Fruit fly (Drosophila melanogaster) whole organism, prepupa: ENCODE measurements around the gene CG16782.

Experiments used
- Blimp-1 ChIP-seq: fragments of 200-800 bp; sonication (Bioruptor generic); optimal IDR thresholded peaks from 3 replicates; lab custom pipeline; 2017; ENCODE audit warnings: missing biosample characterization, missing genetic modification characterization, mild to moderate bottlenecking, moderate library complexity, missing genetic modification reagents
- CG10631 ChIP-seq: fragments of 200-800 bp; sonication (Bioruptor generic); optimal IDR thresholded peaks from 2 replicates; lab custom pipeline; 2016; ENCODE audit warnings: missing biosample characterization, missing genetic modification characterization
- CG11294 ChIP-seq: fragments of 200-800 bp; sonication (Bioruptor generic); IDR thresholded peaks from 2 replicates; pipeline ENCODE4 v1.3.6; 2022; ENCODE audit warnings: missing biosample characterization, missing genetic modification characterization
- CG15336 ChIP-seq: fragments of 200-800 bp; sonication (Bioruptor generic); IDR thresholded peaks from 2 replicates; pipeline ENCODE4 v1.3.6; 2022; ENCODE audit warnings: missing biosample characterization, missing genetic modification characterization
- CG31627 ChIP-seq: fragments of 200-800 bp; sonication (Bioruptor generic); optimal IDR thresholded peaks from 3 replicates; lab custom pipeline; 2016; ENCODE audit warnings: missing biosample characterization, missing genetic modification characterization
- CG3919 ChIP-seq: fragments of 200-800 bp; sonication (Bioruptor generic); optimal IDR thresholded peaks from 3 replicates; lab custom pipeline; 2016; ENCODE audit warnings: missing biosample characterization, missing genetic modification characterization
- CG6276 ChIP-seq: fragments of 200-800 bp; sonication (Bioruptor generic); optimal IDR thresholded peaks from 2 replicates; lab custom pipeline; 2017; ENCODE audit warnings: missing biosample characterization, mild to moderate bottlenecking, missing genetic modification characterization
- CG6808 ChIP-seq: fragments of 200-800 bp; sonication (Bioruptor generic); optimal IDR thresholded peaks from 3 replicates; lab custom pipeline; 2017; ENCODE audit warnings: missing biosample characterization, missing genetic modification characterization, mild to moderate bottlenecking, moderate library complexity, missing genetic modification reagents
- CG8119 ChIP-seq: fragments of 200-800 bp; sonication (Bioruptor generic); IDR thresholded peaks from 3 replicates; pipeline ENCODE4 v1.3.6; 2022; ENCODE audit warnings: missing biosample characterization, missing genetic modification characterization
- CG8319 ChIP-seq: fragments of 200-800 bp; sonication (Bioruptor generic); optimal IDR thresholded peaks from 3 replicates; lab custom pipeline; 2016; ENCODE audit warnings: missing biosample characterization, missing genetic modification characterization
- CG9139 ChIP-seq: fragments of 200-800 bp; sonication (Bioruptor generic); optimal IDR thresholded peaks from 3 replicates; lab custom pipeline; 2017; ENCODE audit warnings: missing biosample characterization, mild to moderate bottlenecking, missing genetic modification characterization
- Eip78C ChIP-seq: fragments of 200-800 bp; sonication (Bioruptor generic); peaks from one replicate; lab custom pipeline; 2016; ENCODE audit warnings: missing biosample characterization, missing genetic modification characterization
- Ets21C ChIP-seq: fragments of 200-800 bp; sonication (Bioruptor generic); optimal IDR thresholded peaks from 3 replicates; lab custom pipeline; 2016; ENCODE audit warnings: missing biosample characterization, missing genetic modification characterization
- Ets96B ChIP-seq: fragments of 200-800 bp; optimal IDR thresholded peaks from 2 replicates; lab custom pipeline; 2019; ENCODE audit warnings: missing biosample characterization, mild to moderate bottlenecking, missing genetic modification characterization, moderate library complexity
- Hr39 ChIP-seq: fragments of 200-800 bp; sonication (Bioruptor generic); optimal IDR thresholded peaks from 2 replicates; lab custom pipeline; 2016; ENCODE audit warnings: missing biosample characterization, missing genetic modification characterization
- OdsH ChIP-seq: fragments of 200-800 bp; sonication (Bioruptor generic); optimal IDR thresholded peaks from 3 replicates; lab custom pipeline; 2016; ENCODE audit warnings: missing biosample characterization, missing genetic modification characterization
- Smox ChIP-seq: fragments of 200-800 bp; sonication (Bioruptor generic); optimal IDR thresholded peaks from 3 replicates; lab custom pipeline; 2016; ENCODE audit warnings: missing biosample characterization, missing genetic modification characterization
- Sox14 ChIP-seq: fragments of 200-800 bp; sonication (Bioruptor generic); optimal IDR thresholded peaks from 3 replicates; lab custom pipeline; 2016; ENCODE audit warnings: missing biosample characterization, missing genetic modification characterization
- achi ChIP-seq: fragments of 200-800 bp; sonication (Bioruptor generic); optimal IDR thresholded peaks from 3 replicates; lab custom pipeline; 2016; ENCODE audit warnings: missing biosample characterization, missing genetic modification characterization
- dac ChIP-seq: fragments of 200-800 bp; sonication (Bioruptor generic); optimal IDR thresholded peaks from 2 replicates; lab custom pipeline; 2017; ENCODE audit warnings: missing biosample characterization, mild to moderate bottlenecking, missing genetic modification characterization
- eg ChIP-seq: fragments of 200-800 bp; sonication (Bioruptor generic); IDR thresholded peaks from 3 replicates; pipeline ENCODE4 v1.3.6; 2022; ENCODE audit warnings: missing biosample characterization, missing genetic modification characterization
- esn ChIP-seq: fragments of 200-800 bp; sonication (Bioruptor generic); optimal IDR thresholded peaks from 2 replicates; lab custom pipeline; 2016; ENCODE audit warnings: missing biosample characterization, mild to moderate bottlenecking, missing genetic modification characterization, moderate library complexity
- fd59A ChIP-seq: fragments of 200-800 bp; sonication (Bioruptor generic); optimal IDR thresholded peaks from 2 replicates; lab custom pipeline; 2017; ENCODE audit warnings: missing biosample characterization, mild to moderate bottlenecking, missing genetic modification characterization, missing genetic modification reagents
- fd85E ChIP-seq: fragments of 200-800 bp; sonication (Bioruptor generic); optimal IDR thresholded peaks from 3 replicates; lab custom pipeline; 2016; ENCODE audit warnings: missing biosample characterization, missing genetic modification characterization
- fkh ChIP-seq: fragments of 200-800 bp; sonication (Bioruptor generic); optimal IDR thresholded peaks from 3 replicates; lab custom pipeline; 2017; ENCODE audit warnings: missing biosample characterization, mild to moderate bottlenecking, missing genetic modification characterization, moderate library complexity
- lz ChIP-seq: fragments of 200-800 bp; sonication (Bioruptor generic); optimal IDR thresholded peaks from 3 replicates; lab custom pipeline; 2016; ENCODE audit warnings: missing biosample characterization, missing genetic modification characterization
- net ChIP-seq: fragments of 200-800 bp; sonication (Bioruptor generic); optimal IDR thresholded peaks from 3 replicates; lab custom pipeline; 2016; ENCODE audit warnings: missing biosample characterization, missing genetic modification characterization
- pdm3 ChIP-seq: fragments of 200-800 bp; sonication (Bioruptor generic); optimal IDR thresholded peaks from 3 replicates; lab custom pipeline; 2016; ENCODE audit warnings: missing biosample characterization, missing genetic modification characterization
- salr ChIP-seq, 2 experiments: fragments of 200-800 bp; sonication (Bioruptor generic); optimal IDR thresholded peaks; 3 replicates each; lab custom pipeline; 2016 to 2018; ENCODE audit warnings: missing biosample characterization in 2 of 2, missing genetic modification characterization in 2 of 2, mild to moderate bottlenecking in 1 of 2
- spab ChIP-seq: fragments of 200-800 bp; sonication (Bioruptor generic); optimal IDR thresholded peaks from 2 replicates; lab custom pipeline; 2017; ENCODE audit warnings: missing biosample characterization, mild to moderate bottlenecking, missing genetic modification characterization, missing genetic modification reagents
- ss ChIP-seq, 2 experiments: fragments of 200-800 bp; sonication (Bioruptor generic); optimal IDR thresholded peaks; 2 replicates in 1 of 2; 3 replicates in 1 of 2; lab custom pipeline; 2017 to 2018; ENCODE audit warnings: mild to moderate bottlenecking in 2 of 2, missing biosample characterization in 2 of 2, missing genetic modification characterization in 2 of 2, moderate library complexity in 1 of 2
- svp ChIP-seq: fragments of 200-800 bp; sonication (Bioruptor generic); peaks from one replicate; lab custom pipeline; 2016; ENCODE audit warnings: missing biosample characterization, missing genetic modification characterization
- topi ChIP-seq: fragments of 200-800 bp; sonication (Bioruptor generic); optimal IDR thresholded peaks from 3 replicates; lab custom pipeline; 2016; ENCODE audit warnings: missing biosample characterization, missing genetic modification characterization
- vri ChIP-seq: fragments of 200-800 bp; sonication (Bioruptor generic); optimal IDR thresholded peaks from 3 replicates; lab custom pipeline; 2016; ENCODE audit warnings: missing biosample characterization, mild to moderate bottlenecking, missing genetic modification characterization

The CG16782 gene

dm6 chrX:3460140-3460642, at the start of gene CG16782, which contains the start of gene CG10801:
Gene CG16782 (minus strand): TSS chrX:3460240.
Gene CG10801 (plus strand): TSS chrX:3460592.
- no peak for TF ChIP-seq Ets21C (GFP tag; lab: Kevin White, UChicago)
- TF ChIP-seq dac (GFP tag; lab: Kevin White, UChicago): no peak
- TF ChIP-seq spab: no peak

dm6 chrX:3504751-3505150, 44.7 kb upstream of the CG16782 start, which contains the start of gene Gas8:
Gene Gas8 (minus strand): TSS chrX:3504851.
- TF ChIP-seq eg (GFP tag; lab: Robert Waterston, UW) (no peak), net (GFP tag; lab: Kevin White, UChicago) (no peak), dac (GFP tag; lab: Kevin White, UChicago) (no peak), ss (GFP tag; optimal IDR thresholded peaks at IDR 0.05; lab: Kevin White, UChicago) (no peak), CG6808 (GFP tag; lab: Kevin White, UChicago) (no peak), Eip78C (GFP tag; lab: Kevin White, UChicago) (no peak), lz (no peak), topi (GFP tag; lab: Kevin White, UChicago) (no peak), Blimp-1 (GFP tag; lab: Kevin White, UChicago) (no peak), Smox (no peak), vri (GFP tag; lab: Kevin White, UChicago) (no peak), salr (GFP tag; optimal IDR thresholded peaks at IDR 0.05; lab: Kevin White, UChicago) (no peak), CG8119 (no peak)
- TF ChIP-seq, all 60 proteins: peak for 0

DNA sequence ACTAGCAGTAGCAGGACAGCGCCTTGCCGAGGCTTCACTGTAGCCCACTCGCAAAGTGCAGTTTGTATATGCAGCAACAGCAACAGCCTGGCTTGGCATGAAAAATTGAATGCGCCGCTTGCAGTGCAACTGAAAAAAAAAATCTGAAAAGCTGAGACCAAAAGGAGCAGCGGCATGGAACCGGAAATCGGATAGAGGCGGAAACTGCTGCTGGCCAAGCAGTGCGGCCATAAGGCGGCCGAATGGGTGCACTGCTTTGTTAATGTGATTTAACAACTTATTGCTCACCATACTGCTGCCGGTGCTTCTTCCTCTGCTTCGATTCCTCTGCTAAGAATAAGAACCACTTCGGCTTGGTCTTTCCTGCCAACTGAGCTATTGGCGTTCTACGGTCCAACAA, 44.2 kb upstream of the CG16782 start:
- TF ChIP-seq Sox14 (GFP tag; lab: Kevin White, UChicago) (no peak), Eip78C (GFP tag; lab: Kevin White, UChicago) (no peak), Ets96B (tag; lab: Kevin White, UChicago) (no peak), OdsH (GFP tag; lab: Kevin White, UChicago) (peak; percentile 22), CG11294 (GFP tag; lab: Robert Waterston, UW) (no peak), CG9139 (GFP tag; lab: Kevin White, UChicago) (no peak), CG6276 (GFP tag; lab: Kevin White, UChicago) (no peak), CG15336 (GFP tag; lab: Robert Waterston, UW) (0 out of 2 replicates have a peak, but pooled peaks have one; percentile 3), svp (GFP tag; lab: Kevin White, UChicago) (no peak)
- TF ChIP-seq, all 60 proteins: peak for 2

DNA sequence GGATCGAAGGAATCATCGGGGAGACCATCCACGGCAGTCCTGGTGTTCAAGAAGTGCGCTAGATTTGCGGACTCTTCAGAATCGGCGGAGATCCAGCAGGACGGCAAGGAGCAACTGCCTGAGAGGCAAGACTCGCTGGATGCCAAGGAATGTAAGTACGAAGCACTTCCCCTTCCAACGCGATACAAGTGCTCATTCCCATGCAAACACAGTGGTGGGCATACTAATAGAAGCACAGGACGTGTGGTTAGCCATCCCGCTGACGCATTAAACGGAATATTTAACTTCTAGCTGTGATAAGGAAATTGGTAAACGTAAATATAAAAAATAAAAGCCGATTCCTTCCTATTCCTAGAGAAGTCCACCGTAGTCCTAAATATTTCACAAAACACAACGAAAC, 25.8 kb upstream of the CG16782 start:
- TF ChIP-seq lz (no peak), fd85E (GFP tag; lab: Kevin White, UChicago) (no peak), fkh (GFP tag; lab: Kevin White, UChicago) (no peak), CG8319 (no peak), Ets96B (tag; lab: Kevin White, UChicago) (no peak), Hr39 (GFP tag; lab: Kevin White, UChicago) (no peak)

dm6 chrX:3485304-3485703, 25.3 kb upstream of the CG16782 start, which contains the start of the genes CG14270 and CG10803:
Gene CG14270 (minus strand): TSS chrX:3485378.
Gene CG10803 (plus strand): TSS chrX:3485650.
- TF ChIP-seq lz (peak; percentile 23), pdm3 (GFP tag; lab: Kevin White, UChicago) (no peak), fd59A (GFP tag; lab: Kevin White, UChicago) (no peak), esn (GFP tag; lab: Kevin White, UChicago) (peak; percentile 40), Eip78C (GFP tag; lab: Kevin White, UChicago) (peak; percentile 32), CG31627 (peak; percentile 11), CG10631 (GFP tag; lab: Kevin White, UChicago) (peak; percentile 13), achi (GFP tag; lab: Kevin White, UChicago) (no peak), Hr39 (GFP tag; lab: Kevin White, UChicago) (peak; percentile 2), Ets21C (GFP tag; lab: Kevin White, UChicago) (peak; percentile 11), svp (GFP tag; lab: Kevin White, UChicago) (peak; percentile 78), CG3919 (GFP tag; lab: Kevin White, UChicago) (no peak), spab (no peak)
- TF ChIP-seq, all 60 proteins: peak for 8
